Worm (Caenorhabditis elegans) whole organism, L1 larva: ENCODE results near the gene Y55F3BR.10.
A peak's percentile ranks its signal among the peaks of the same experiment; 100 is the strongest.

Source experiments
- C04F5.9 ChIP-seq: sonication (generic microtip); optimal IDR thresholded peaks from 2 replicates; lab custom pipeline; 2016; ENCODE audit warnings: missing genetic modification characterization, missing compliant biosample characterization
- C16A3.4 ChIP-seq: fragments of 150-350 bp; optimal IDR thresholded peaks from 2 replicates; lab custom pipeline; 2014; ENCODE audit warnings: missing biosample characterization, missing genetic modification characterization
- C34B4.2 ChIP-seq: sonication (generic microtip); optimal IDR thresholded peaks from 2 replicates; lab custom pipeline; 2017; ENCODE audit warnings: mild to moderate bottlenecking, missing genetic modification characterization, missing compliant biosample characterization
- F16B12.6 ChIP-seq: fragments of 150-350 bp; optimal IDR thresholded peaks from 2 replicates; lab custom pipeline; 2014; ENCODE audit warnings: missing biosample characterization, missing genetic modification characterization
- aha-1 ChIP-seq: fragments of 150-350 bp; optimal IDR thresholded peaks from 2 replicates; lab custom pipeline; 2014; ENCODE audit warnings: missing biosample characterization, missing genetic modification characterization
- alr-1 ChIP-seq: fragments of 200-800 bp; sonication (Bioruptor generic); optimal IDR thresholded peaks from 2 replicates; lab custom pipeline; 2018; ENCODE audit warnings: borderline replicate concordance, mild to moderate bottlenecking, missing genetic modification characterization, missing compliant biosample characterization
- aly-2 ChIP-seq: fragments of 150-350 bp; optimal IDR thresholded peaks from 2 replicates; lab custom pipeline; 2014; ENCODE audit warnings: missing biosample characterization, missing genetic modification characterization
- blmp-1 ChIP-seq: fragments of 150-350 bp; optimal IDR thresholded peaks from 2 replicates; lab custom pipeline; 2014; ENCODE audit warnings: missing biosample characterization, missing genetic modification characterization
- ceh-8 ChIP-seq: fragments of 200-800 bp; sonication (Bioruptor generic); optimal IDR thresholded peaks from 2 replicates; lab custom pipeline; 2018; ENCODE audit warnings: mild to moderate bottlenecking, missing genetic modification characterization, moderate library complexity, missing compliant biosample characterization
- ceh-82 ChIP-seq, 3 experiments: fragments of 150-350 bp in 1 of 3; sonication (generic microtip) in 2 of 3; optimal IDR thresholded peaks; 2 replicates each; lab custom pipeline; 2014 to 2017; ENCODE audit warnings: missing biosample characterization in 3 of 3, missing genetic modification characterization in 3 of 3
- ceh-88 ChIP-seq: fragments of 200-800 bp; sonication (Bioruptor generic); IDR thresholded peaks from 2 replicates; pipeline ENCODE4 v1.3.6; 2022; ENCODE audit warnings: missing genetic modification characterization, missing compliant biosample characterization
- ces-1 ChIP-seq: fragments of 150-350 bp; optimal IDR thresholded peaks from 2 replicates; lab custom pipeline; 2014; ENCODE audit warnings: missing biosample characterization, missing genetic modification reagents, missing genetic modification characterization
- efl-1 ChIP-seq, 4 experiments: fragments of 150-350 bp; optimal IDR thresholded peaks in 3 of 4; peaks in 1 of 4; 1 replicate in 1 of 4; 2 replicates in 3 of 4; lab custom pipeline; 2014; ENCODE audit warnings: missing biosample characterization in 2 of 4, missing genetic modification characterization in 2 of 4, missing genetic modification reagents in 2 of 4
- egl-13 ChIP-seq: sonication (generic microtip); optimal IDR thresholded peaks from 2 replicates; lab custom pipeline; 2016; ENCODE audit warnings: missing genotype, missing genetic modification reagents, missing genetic modification characterization, missing compliant biosample characterization
- egl-27 ChIP-seq, 2 experiments: fragments of 150-350 bp in 1 of 2; sonication (generic microtip); optimal IDR thresholded peaks; 3 replicates each; lab custom pipeline; 2017 to 2018; ENCODE audit warnings: missing biosample characterization in 2 of 2, missing genetic modification characterization in 2 of 2, missing genetic modification reagents in 2 of 2
- elt-2 ChIP-seq: sonication (generic microtip); optimal IDR thresholded peaks from 2 replicates; lab custom pipeline; 2016; ENCODE audit warnings: missing genetic modification characterization, mild to moderate bottlenecking, inconsistent platforms, missing compliant biosample characterization, missing genetic modification reagents
- elt-3 ChIP-seq, 6 experiments: fragments of 150-350 bp in 1 of 6; sonication (generic microtip); optimal IDR thresholded peaks; 2 replicates each; lab custom pipeline; 2017 to 2018; ENCODE audit warnings: missing biosample characterization in 6 of 6, missing genetic modification characterization in 6 of 6, inconsistent platforms in 1 of 6
- ets-5 ChIP-seq: fragments of 200-800 bp; sonication (Bioruptor generic); IDR thresholded peaks from 2 replicates; pipeline ENCODE4 v1.3.6; 2022; ENCODE audit warnings: missing genetic modification characterization, missing compliant biosample characterization
- fkh-8 ChIP-seq: sonication (generic microtip); optimal IDR thresholded peaks from 2 replicates; lab custom pipeline; 2016; ENCODE audit warnings: mild to moderate bottlenecking, missing genetic modification characterization, missing compliant biosample characterization
- hlh-17 ChIP-seq: fragments of 200-800 bp; sonication (Bioruptor generic); optimal IDR thresholded peaks from 2 replicates; lab custom pipeline; 2018; ENCODE audit warnings: missing genetic modification characterization, mild to moderate bottlenecking, missing compliant biosample characterization, moderate library complexity, borderline replicate concordance
- hlh-4 ChIP-seq: sonication (generic microtip); optimal IDR thresholded peaks from 2 replicates; lab custom pipeline; 2016; ENCODE audit warnings: mild to moderate bottlenecking, missing genetic modification characterization, missing compliant biosample characterization
- jun-1 ChIP-seq: fragments of 150-350 bp; optimal IDR thresholded peaks from 2 replicates; lab custom pipeline; 2014; ENCODE audit warnings: missing biosample characterization, missing genetic modification reagents, missing genetic modification characterization
- lin-14 ChIP-seq: fragments of 200-800 bp; sonication (Bioruptor generic); optimal IDR thresholded peaks from 2 replicates; lab custom pipeline; 2018; ENCODE audit warnings: mild to moderate bottlenecking, missing genetic modification characterization, moderate library complexity, missing compliant biosample characterization
- lin-35 ChIP-seq, 2 experiments: fragments of 150-350 bp; optimal IDR thresholded peaks; 2 replicates each; lab custom pipeline; 2014; ENCODE audit warnings: missing biosample characterization in 2 of 2, missing genetic modification characterization in 2 of 2, missing genetic modification reagents in 2 of 2
- lir-3 ChIP-seq: sonication (generic microtip); optimal IDR thresholded peaks from 2 replicates; lab custom pipeline; 2016; ENCODE audit warnings: mild to moderate bottlenecking, missing genetic modification characterization, moderate library complexity, missing compliant biosample characterization; ENCODE audit not compliant: poor library complexity
- mdl-1 ChIP-seq, 2 experiments: fragments of 150-350 bp; optimal IDR thresholded peaks; 2 replicates each; lab custom pipeline; 2014 to 2017; ENCODE audit warnings: missing biosample characterization in 2 of 2, missing genetic modification characterization in 2 of 2, inconsistent platforms in 1 of 2
- mef-2 ChIP-seq: fragments of 150-350 bp; optimal IDR thresholded peaks from 2 replicates; lab custom pipeline; 2014; ENCODE audit warnings: missing biosample characterization, missing genetic modification characterization
- mep-1 ChIP-seq: fragments of 150-350 bp; optimal IDR thresholded peaks from 2 replicates; lab custom pipeline; 2014; ENCODE audit warnings: missing biosample characterization, missing genetic modification characterization
- nhr-20 ChIP-seq: sonication (generic microtip); optimal IDR thresholded peaks from 2 replicates; lab custom pipeline; 2016; ENCODE audit warnings: mild to moderate bottlenecking, missing genetic modification characterization, missing compliant biosample characterization
- nhr-237 ChIP-seq: fragments of 150-350 bp; optimal IDR thresholded peaks from 2 replicates; lab custom pipeline; 2014; ENCODE audit warnings: missing biosample characterization, missing genetic modification characterization
- nhr-28 ChIP-seq: fragments of 150-350 bp; optimal IDR thresholded peaks from 2 replicates; lab custom pipeline; 2014; ENCODE audit warnings: missing biosample characterization, missing genetic modification characterization
- nhr-71 ChIP-seq: sonication (generic microtip); optimal IDR thresholded peaks from 2 replicates; lab custom pipeline; 2016; ENCODE audit warnings: mild to moderate bottlenecking, missing genetic modification characterization, moderate library complexity, missing compliant biosample characterization
- nhr-76 ChIP-seq: sonication (generic microtip); optimal IDR thresholded peaks from 2 replicates; lab custom pipeline; 2017; ENCODE audit warnings: missing biosample characterization, missing genetic modification characterization
- nhr-77 ChIP-seq: fragments of 150-350 bp; optimal IDR thresholded peaks from 2 replicates; lab custom pipeline; 2014; ENCODE audit warnings: missing biosample characterization, missing genetic modification characterization
- nhr-84 ChIP-seq: sonication (generic microtip); optimal IDR thresholded peaks from 2 replicates; lab custom pipeline; 2017; ENCODE audit warnings: missing biosample characterization, missing genetic modification characterization
- pax-3 ChIP-seq: fragments of 200-800 bp; sonication (Bioruptor generic); optimal IDR thresholded peaks from 2 replicates; lab custom pipeline; 2018; ENCODE audit warnings: mild to moderate bottlenecking, missing genetic modification characterization, moderate library complexity, missing compliant biosample characterization
- pqm-1 ChIP-seq: sonication (generic microtip); optimal IDR thresholded peaks from 3 replicates; lab custom pipeline; 2017; ENCODE audit warnings: missing biosample characterization, missing genetic modification characterization
- rnt-1 ChIP-seq: sonication (generic microtip); optimal IDR thresholded peaks from 2 replicates; lab custom pipeline; 2016; ENCODE audit warnings: mild to moderate bottlenecking, missing genetic modification characterization, moderate library complexity, missing compliant biosample characterization
- skn-1 ChIP-seq: fragments of 150-350 bp; optimal IDR thresholded peaks from 2 replicates; lab custom pipeline; 2014; ENCODE audit warnings: missing biosample characterization, missing genetic modification characterization
- snu-23 ChIP-seq: sonication (generic microtip); optimal IDR thresholded peaks from 2 replicates; lab custom pipeline; 2016; ENCODE audit warnings: missing genetic modification characterization, missing compliant biosample characterization
- sox-4 ChIP-seq: sonication (generic microtip); optimal IDR thresholded peaks from 2 replicates; lab custom pipeline; 2016; ENCODE audit warnings: missing genetic modification characterization, missing compliant biosample characterization
- tbx-2 ChIP-seq: sonication (generic microtip); optimal IDR thresholded peaks from 2 replicates; lab custom pipeline; 2016; ENCODE audit warnings: missing genetic modification characterization, missing compliant biosample characterization
- tlp-1 ChIP-seq: fragments of 150-350 bp; optimal IDR thresholded peaks from 2 replicates; lab custom pipeline; 2014; ENCODE audit warnings: missing biosample characterization, missing genetic modification characterization
- unc-130 ChIP-seq: fragments of 150-350 bp; optimal IDR thresholded peaks from 2 replicates; lab custom pipeline; 2017; ENCODE audit warnings: missing biosample characterization, missing genetic modification characterization, inconsistent platforms
- unc-62 ChIP-seq: fragments of 150-350 bp; optimal IDR thresholded peaks from 2 replicates; lab custom pipeline; 2014; ENCODE audit warnings: missing biosample characterization, missing genetic modification reagents, missing genetic modification characterization
- unc-98 ChIP-seq: fragments of 200-800 bp; sonication (Bioruptor generic); IDR thresholded peaks from 2 replicates; pipeline ENCODE4 v1.3.6; 2022; ENCODE audit warnings: missing genetic modification characterization, missing compliant biosample characterization
- vab-15 ChIP-seq: sonication (generic microtip); optimal IDR thresholded peaks from 2 replicates; lab custom pipeline; 2017; ENCODE audit warnings: missing genotype, mild to moderate bottlenecking, missing genetic modification characterization, missing compliant biosample characterization
- xbp-1 ChIP-seq: sonication (generic microtip); optimal IDR thresholded peaks from 2 replicates; lab custom pipeline; 2016; ENCODE audit warnings: missing genetic modification characterization, missing compliant biosample characterization
- zag-1 ChIP-seq: fragments of 150-350 bp; optimal IDR thresholded peaks from 2 replicates; lab custom pipeline; 2014; ENCODE audit warnings: missing biosample characterization, missing genetic modification characterization
- ztf-11 ChIP-seq, 2 experiments: sonication (generic microtip); optimal IDR thresholded peaks; 2 replicates each; lab custom pipeline; 2016 to 2017; ENCODE audit warnings: missing genetic modification characterization in 2 of 2, missing biosample characterization in 1 of 2, missing compliant biosample characterization in 1 of 2

The Y55F3BR.10 gene

ce11 chrIV:874677-875076 lies 42.4 kb downstream of the Y55F3BR.10 start, which contains the start of gene Y55F3BR.1 (continued):
- no peak for TF ChIP-seq ztf-11 (tag; optimal IDR thresholded peaks at IDR 0.05; lab: Kevin White, UChicago)
- TF ChIP-seq zag-1 = no peak
- TF ChIP-seq ceh-88 (GFP tag; lab: Robert Waterston, UW) = no peak
- no peak for TF ChIP-seq hlh-4 (tag; lab: Kevin White, UChicago)
- no peak for TF ChIP-seq hlh-17 (GFP tag; lab: Kevin White, UChicago)
- TF ChIP-seq tbx-2 = peak; percentile 62
- TF ChIP-seq ets-5 (GFP tag; lab: Robert Waterston, UW) = no peak
- peak; percentile 43 for TF ChIP-seq fkh-8 (tag; lab: Kevin White, UChicago)
- no peak for TF ChIP-seq C34B4.2 (tag; lab: Kevin White, UChicago)
- TF ChIP-seq nhr-77 (tag; lab: Kevin White, UChicago) = peak; percentile 33
- peak in 1 of 6 experiments; percentile 22 for TF ChIP-seq elt-3 (tag; optimal IDR thresholded peaks at IDR 0.05; lab: Kevin White, UChicago)
- TF ChIP-seq mdl-1 (tag; optimal IDR thresholded peaks at IDR 0.05; lab: Kevin White, UChicago) = no peak
- no peak for TF ChIP-seq unc-98
- peak; percentile 98 to 99 for TF ChIP-seq lin-35 (GFP tag; optimal IDR thresholded peaks at IDR 0.05; lab: Kevin White, UChicago)
- TF ChIP-seq aha-1 (tag; lab: Kevin White, UChicago) = no peak
- TF ChIP-seq alr-1 (tag; lab: Kevin White, UChicago) = no peak
- no peak for TF ChIP-seq nhr-76
- TF ChIP-seq nhr-20 (tag; lab: Kevin White, UChicago) = peak; percentile 24
- TF ChIP-seq ceh-82 (tag; optimal IDR thresholded peaks at IDR 0.05; lab: Kevin White, UChicago) = peak; percentile 42 to 80 (median 49)
- no peak for TF ChIP-seq tlp-1 (tag; lab: Kevin White, UChicago)
- no peak for TF ChIP-seq sox-4 (tag; lab: Kevin White, UChicago)
- TF ChIP-seq C04F5.9 (tag; lab: Kevin White, UChicago) = peak; percentile 55
- TF ChIP-seq rnt-1 (tag; lab: Kevin White, UChicago) = peak; percentile 79
- TF ChIP-seq lir-3 = no peak
- TF ChIP-seq unc-62 = no peak
- TF ChIP-seq pax-3 (tag; lab: Kevin White, UChicago) = peak; percentile 17
- peak; percentile 80 for TF ChIP-seq nhr-71
- peak; percentile 98 to 99 for TF ChIP-seq efl-1 (optimal IDR thresholded peaks at IDR 0.05; lab: Kevin White, UChicago)
- peak; percentile 97 to 100 for TF ChIP-seq efl-1 (GFP tag; optimal IDR thresholded peaks at IDR 0.05 in 1 of 2; lab: Kevin White, UChicago)
- no peak for TF ChIP-seq unc-130 (tag; lab: Kevin White, UChicago)
- peak; percentile 53 for TF ChIP-seq xbp-1
- TF ChIP-seq aly-2 (tag; lab: Kevin White, UChicago) = peak; percentile 35
- no peak for TF ChIP-seq jun-1 (tag; lab: Kevin White, UChicago)
- no peak for TF ChIP-seq pqm-1 (tag; lab: Kevin White, UChicago)
- no peak for TF ChIP-seq nhr-28 (tag; lab: Kevin White, UChicago)
- peak; percentile 75 for TF ChIP-seq mep-1 (tag; lab: Kevin White, UChicago)
- TF ChIP-seq skn-1 (tag; lab: Kevin White, UChicago) = peak; percentile 40
- TF ChIP-seq ces-1 = no peak
- TF ChIP-seq nhr-237 (tag; lab: Kevin White, UChicago) = no peak
- TF ChIP-seq egl-13 (tag; lab: Kevin White, UChicago) = no peak
- no peak for TF ChIP-seq mef-2 (tag; lab: Kevin White, UChicago)
- peak; percentile 34 for TF ChIP-seq F16B12.6
- peak; percentile 71 for TF ChIP-seq snu-23 (GFP tag; lab: Kevin White, UChicago)
- no peak for TF ChIP-seq lin-14 (GFP tag; lab: Kevin White, UChicago)
- no peak for TF ChIP-seq elt-2 (tag; lab: Kevin White, UChicago)
- TF ChIP-seq nhr-84 (tag; lab: Kevin White, UChicago) = no peak
- no peak for TF ChIP-seq egl-27 (tag; optimal IDR thresholded peaks at IDR 0.05; lab: Kevin White, UChicago)
- no peak for TF ChIP-seq ceh-8 (GFP tag; lab: Kevin White, UChicago)
- no peak for TF ChIP-seq vab-15 (tag; lab: Kevin White, UChicago)
- TF ChIP-seq C16A3.4 (tag; lab: Kevin White, UChicago) = peak; percentile 52
- peak; percentile 47 for TF ChIP-seq blmp-1 (tag; lab: Kevin White, UChicago)
